Fruit fly (Drosophila melanogaster) whole organism, embryonic: ENCODE measurements around the gene CG13801.

Experiments used
- ATbp ChIP-seq: fragments of 200-800 bp; sonication (Bioruptor generic); optimal IDR thresholded peaks from 2 replicates; lab custom pipeline; 2017; ENCODE audit warnings: missing biosample characterization, mild to moderate bottlenecking, missing genetic modification characterization, missing genetic modification reagents
- Adf1 ChIP-seq: fragments of 200-800 bp; sonication (Bioruptor generic); IDR thresholded peaks from 2 replicates; pipeline ENCODE4 v1.3.6; 2022; ENCODE audit warnings: missing biosample characterization, missing genetic modification characterization
- CG10462 ChIP-seq: fragments of 200-800 bp; sonication (Bioruptor generic); optimal IDR thresholded peaks from 2 replicates; lab custom pipeline; 2016; ENCODE audit warnings: missing biosample characterization, missing genetic modification characterization
- CG13424 ChIP-seq: fragments of 200-800 bp; sonication (Bioruptor generic); optimal IDR thresholded peaks from 2 replicates; lab custom pipeline; 2019; ENCODE audit warnings: missing biosample characterization, mild to moderate bottlenecking, missing genetic modification characterization, moderate library complexity
- CG13775 ChIP-seq: fragments of 200-800 bp; sonication (Bioruptor generic); optimal IDR thresholded peaks from 3 replicates; lab custom pipeline; 2017; ENCODE audit warnings: missing biosample characterization, mild to moderate bottlenecking, missing genetic modification characterization
- CG14050 ChIP-seq: fragments of 200-800 bp; sonication (Bioruptor generic); IDR thresholded peaks from 3 replicates; pipeline ENCODE4 v1.3.6; 2022; ENCODE audit warnings: missing biosample characterization, missing genetic modification characterization
- CG1529 ChIP-seq: fragments of 200-800 bp; sonication (Bioruptor generic); optimal IDR thresholded peaks from 3 replicates; lab custom pipeline; 2018; ENCODE audit warnings: missing biosample characterization, missing genetic modification characterization
- CG15479 ChIP-seq: fragments of 200-800 bp; sonication (Bioruptor generic); optimal IDR thresholded peaks from 3 replicates; lab custom pipeline; 2019; ENCODE audit warnings: missing biosample characterization, mild to moderate bottlenecking, missing genetic modification characterization, moderate library complexity
- CG15601 ChIP-seq: fragments of 200-800 bp; sonication (Bioruptor generic); optimal IDR thresholded peaks from 3 replicates; lab custom pipeline; 2019; ENCODE audit warnings: missing biosample characterization, mild to moderate bottlenecking, missing genetic modification characterization, moderate library complexity
- CG17829 ChIP-seq: fragments of 200-800 bp; optimal IDR thresholded peaks from 2 replicates; lab custom pipeline; 2019; ENCODE audit warnings: missing biosample characterization, mild to moderate bottlenecking, missing genetic modification characterization, moderate library complexity
- CG18476 ChIP-seq: fragments of 200-800 bp; sonication (Bioruptor generic); optimal IDR thresholded peaks from 2 replicates; lab custom pipeline; 2016; ENCODE audit warnings: missing biosample characterization, mild to moderate bottlenecking, missing genetic modification characterization
- CG2129 ChIP-seq: fragments of 200-800 bp; sonication (Bioruptor generic); IDR thresholded peaks from 2 replicates; pipeline ENCODE4 v1.3.6; 2022; ENCODE audit warnings: missing biosample characterization, missing genetic modification characterization; ENCODE audit not compliant: partially characterized antibody
- CG2199 ChIP-seq: fragments of 200-800 bp; sonication (Bioruptor generic); IDR thresholded peaks from 3 replicates; pipeline ENCODE4 v1.3.6; 2022; ENCODE audit warnings: missing biosample characterization, missing genetic modification characterization
- CG2202 ChIP-seq: fragments of 200-800 bp; sonication (Bioruptor generic); optimal IDR thresholded peaks from 2 replicates; lab custom pipeline; 2018; ENCODE audit warnings: missing biosample characterization, mild to moderate bottlenecking, missing genetic modification characterization
- CG3281 ChIP-seq: fragments of 200-800 bp; sonication (Bioruptor generic); optimal IDR thresholded peaks from 3 replicates; lab custom pipeline; 2017; ENCODE audit warnings: missing biosample characterization, mild to moderate bottlenecking, missing genetic modification characterization
- CG33557 ChIP-seq: fragments of 200-800 bp; sonication (Bioruptor generic); optimal IDR thresholded peaks from 2 replicates; lab custom pipeline; 2019; ENCODE audit warnings: missing biosample characterization, mild to moderate bottlenecking, missing genetic modification characterization, moderate library complexity
- CG3847 ChIP-seq: fragments of 200-800 bp; sonication (Bioruptor generic); IDR thresholded peaks from 2 replicates; pipeline ENCODE4 v1.3.6; 2022; ENCODE audit warnings: missing biosample characterization, missing genetic modification characterization
- CG3995 ChIP-seq: fragments of 200-800 bp; sonication (Bioruptor generic); optimal IDR thresholded peaks from 3 replicates; lab custom pipeline; 2016; ENCODE audit warnings: missing biosample characterization, missing genetic modification characterization
- CG4424 ChIP-seq: fragments of 200-800 bp; sonication (Bioruptor generic); optimal IDR thresholded peaks from 3 replicates; lab custom pipeline; 2016; ENCODE audit warnings: missing biosample characterization, missing genetic modification characterization
- CG6175 ChIP-seq: fragments of 200-800 bp; sonication (Bioruptor generic); IDR thresholded peaks from 3 replicates; pipeline ENCODE4 v1.3.6; 2022; ENCODE audit warnings: missing biosample characterization, missing genetic modification characterization
- CG6272 ChIP-seq: fragments of 200-800 bp; sonication (Bioruptor generic); IDR thresholded peaks from 2 replicates; pipeline ENCODE4 v1.3.6; 2022; ENCODE audit warnings: missing biosample characterization, missing genetic modification characterization
- CG7745 ChIP-seq: fragments of 200-800 bp; sonication (Bioruptor generic); optimal IDR thresholded peaks from 2 replicates; lab custom pipeline; 2018; ENCODE audit warnings: missing biosample characterization, mild to moderate bottlenecking, missing genetic modification characterization, moderate library complexity
- Deaf1 ChIP-seq: fragments of 200-800 bp; optimal IDR thresholded peaks from 3 replicates; lab custom pipeline; 2019; ENCODE audit warnings: missing biosample characterization, mild to moderate bottlenecking, missing genetic modification characterization, moderate library complexity
- Ets65A ChIP-seq: fragments of 200-800 bp; sonication (Bioruptor generic); peaks from one replicate; lab custom pipeline; 2016; ENCODE audit warnings: missing biosample characterization, missing genetic modification characterization
- H15 ChIP-seq: fragments of 200-800 bp; sonication (Bioruptor generic); IDR thresholded peaks from 3 replicates; pipeline ENCODE4 v1.3.6; 2022; ENCODE audit warnings: missing biosample characterization, missing genetic modification characterization
- HLH3B ChIP-seq: fragments of 200-800 bp; sonication (Bioruptor generic); IDR thresholded peaks from 2 replicates; pipeline ENCODE4 v1.3.6; 2022; ENCODE audit warnings: missing biosample characterization, missing genetic modification characterization
- MESR4 ChIP-seq: fragments of 200-800 bp; sonication (Bioruptor generic); optimal IDR thresholded peaks from 2 replicates; lab custom pipeline; 2018; ENCODE audit warnings: missing biosample characterization, mild to moderate bottlenecking, missing genetic modification characterization, moderate library complexity
- Myb ChIP-seq: fragments of 200-800 bp; sonication (Bioruptor generic); optimal IDR thresholded peaks from 2 replicates; lab custom pipeline; 2016; ENCODE audit warnings: missing biosample characterization, missing genetic modification characterization
- Optix ChIP-seq: fragments of 200-800 bp; sonication (Bioruptor generic); IDR thresholded peaks from 3 replicates; pipeline ENCODE4 v1.3.6; 2022; ENCODE audit warnings: missing biosample characterization, missing genetic modification characterization
- Ptx1 ChIP-seq: fragments of 200-800 bp; sonication (Bioruptor generic); IDR thresholded peaks from 2 replicates; pipeline ENCODE4 v1.3.6; 2022; ENCODE audit warnings: missing biosample characterization, missing genetic modification characterization
- Sin3A ChIP-seq: fragments of >200 bp; optimal IDR thresholded peaks from 2 replicates; lab custom pipeline; 2018
- Ssrp ChIP-seq: fragments of 200-800 bp; sonication (Bioruptor generic); optimal IDR thresholded peaks from 2 replicates; lab custom pipeline; 2018; ENCODE audit warnings: missing biosample characterization, mild to moderate bottlenecking, missing genetic modification characterization, moderate library complexity
- YL-1 ChIP-seq: fragments of 200-800 bp; sonication (Bioruptor generic); optimal IDR thresholded peaks from 3 replicates; lab custom pipeline; 2017; ENCODE audit warnings: missing biosample characterization, mild to moderate bottlenecking, missing genetic modification characterization
- ac ChIP-seq: fragments of 200-800 bp; sonication (Bioruptor generic); optimal IDR thresholded peaks from 3 replicates; lab custom pipeline; 2017; ENCODE audit warnings: missing biosample characterization, mild to moderate bottlenecking, missing genetic modification characterization
- bbx ChIP-seq: fragments of 200-800 bp; sonication (Bioruptor generic); IDR thresholded peaks from 2 replicates; pipeline ENCODE4 v1.3.6; 2022; ENCODE audit warnings: missing biosample characterization, missing genetic modification characterization; ENCODE audit not compliant: partially characterized antibody
- croc ChIP-seq: fragments of 200-800 bp; sonication (Bioruptor generic); conservative IDR thresholded peaks from 3 replicates; pipeline ENCODE4 v1.3.6; 2022; ENCODE audit warnings: missing biosample characterization, missing genetic modification characterization
- gce ChIP-seq: fragments of 200-800 bp; sonication (Bioruptor generic); IDR thresholded peaks from 3 replicates; pipeline ENCODE4 v1.3.6; 2022; ENCODE audit warnings: missing biosample characterization, missing genetic modification characterization
- hb ChIP-seq: fragments of 200-800 bp; sonication (Bioruptor generic); IDR thresholded peaks from 3 replicates; pipeline ENCODE4 v1.3.6; 2022; ENCODE audit warnings: missing biosample characterization, missing genetic modification characterization; ENCODE audit not compliant: partially characterized antibody
- hth ChIP-seq: fragments of >200 bp; optimal IDR thresholded peaks from 2 replicates; lab custom pipeline; 2017; ENCODE audit warnings: inconsistent platforms
- lab ChIP-seq: fragments of 200-800 bp; sonication (Bioruptor generic); optimal IDR thresholded peaks from 3 replicates; lab custom pipeline; 2017; ENCODE audit warnings: missing biosample characterization, missing genetic modification characterization, mild to moderate bottlenecking, moderate library complexity, missing genetic modification reagents
- pita ChIP-seq: fragments of 200-800 bp; sonication (Bioruptor generic); optimal IDR thresholded peaks from 2 replicates; lab custom pipeline; 2017; ENCODE audit warnings: missing biosample characterization, mild to moderate bottlenecking, missing genetic modification characterization
- pnt ChIP-seq: fragments of 200-800 bp; sonication (Bioruptor generic); optimal IDR thresholded peaks from 3 replicates; lab custom pipeline; 2016; ENCODE audit warnings: missing biosample characterization, missing genetic modification characterization
- rib ChIP-seq: fragments of 200-800 bp; sonication (Bioruptor generic); IDR thresholded peaks from 2 replicates; pipeline ENCODE4 v1.3.6; 2022; ENCODE audit warnings: missing biosample characterization, missing genetic modification characterization
- row ChIP-seq: fragments of 200-800 bp; sonication (Bioruptor generic); IDR thresholded peaks from 3 replicates; pipeline ENCODE4 v1.3.6; 2022; ENCODE audit warnings: missing biosample characterization, missing genetic modification characterization
- sc ChIP-seq, 3 experiments: fragments of >200 bp in 2 of 3; fragments of 200-800 bp in 1 of 3; sonication (Bioruptor generic) in 1 of 3; optimal IDR thresholded peaks; 2 replicates in 2 of 3; 3 replicates in 1 of 3; lab custom pipeline; 2017; ENCODE audit warnings: mild to moderate bottlenecking in 1 of 3, missing biosample characterization in 1 of 3, missing genetic modification characterization in 1 of 3, missing genetic modification reagents in 1 of 3
- schlank ChIP-seq: fragments of 200-800 bp; sonication (Bioruptor generic); optimal IDR thresholded peaks from 2 replicates; lab custom pipeline; 2018; ENCODE audit warnings: missing biosample characterization, mild to moderate bottlenecking, missing genetic modification characterization
- seq ChIP-seq: fragments of 200-800 bp; sonication (Bioruptor generic); IDR thresholded peaks from 2 replicates; pipeline ENCODE4 v1.3.6; 2022; ENCODE audit warnings: missing biosample characterization, missing genetic modification characterization
- so ChIP-seq: fragments of 200-800 bp; sonication (Bioruptor generic); IDR thresholded peaks from 3 replicates; pipeline ENCODE4 v1.3.6; 2022; ENCODE audit warnings: missing biosample characterization, missing genetic modification characterization
- sqz ChIP-seq: fragments of 200-800 bp; sonication (Bioruptor generic); optimal IDR thresholded peaks from 3 replicates; lab custom pipeline; 2018; ENCODE audit warnings: missing biosample characterization, mild to moderate bottlenecking, missing genetic modification characterization
- stc ChIP-seq: fragments of 200-800 bp; sonication (Bioruptor generic); IDR thresholded peaks from 2 replicates; pipeline ENCODE4 v1.3.6; 2022; ENCODE audit warnings: missing biosample characterization, missing genetic modification characterization

The CG13801 gene

dm6 chr3L:2373421-2374043 lies 13.2 kb downstream of the CG13801 start, which contains the start of the genes mRpL23 and CG9004 (continued):
- TF ChIP-seq seq (GFP tag; lab: Robert Waterston, UW) = peak; percentile 99
- TF ChIP-seq CG6272 = peak; percentile 100
- peak; percentile 98 for TF ChIP-seq schlank (tag; lab: Kevin White, UChicago)
- no peak for TF ChIP-seq hb (GFP tag; lab: Robert Waterston, UW)
- peak; percentile 100 for TF ChIP-seq CG3847 (GFP tag; lab: Robert Waterston, UW)
- no peak for TF ChIP-seq sc (optimal IDR thresholded peaks at IDR 0.05; lab: Kevin White, UChicago)
- peak; percentile 98 for TF ChIP-seq sc (GFP tag; optimal IDR thresholded peaks at IDR 0.05; lab: Kevin White, UChicago)
- peak; percentile 95 for TF ChIP-seq ac (GFP tag; lab: Kevin White, UChicago)
- TF ChIP-seq Adf1 (GFP tag; lab: Robert Waterston, UW) = peak; percentile 97
- TF ChIP-seq CG10462 = peak; percentile 99
- TF ChIP-seq so = peak; percentile 99
- peak; percentile 96 for TF ChIP-seq CG33557 (GFP tag; lab: Kevin White, UChicago)
- TF ChIP-seq croc (GFP tag; lab: Robert Waterston, UW) = peak; percentile 99
- peak; percentile 82 for TF ChIP-seq MESR4
- peak; percentile 99 for TF ChIP-seq pnt (GFP tag; lab: Kevin White, UChicago)
- peak; percentile 99 for TF ChIP-seq lab (GFP tag; lab: Kevin White, UChicago)
- TF ChIP-seq YL-1 (GFP tag; lab: Kevin White, UChicago) = peak; percentile 98
- peak; percentile 99 for TF ChIP-seq CG14050
- TF ChIP-seq ATbp (GFP tag; lab: Kevin White, UChicago) = peak; percentile 98
- peak; percentile 99 for TF ChIP-seq CG6175
- TF ChIP-seq HLH3B (GFP tag; lab: Robert Waterston, UW) = peak; percentile 100
- TF ChIP-seq CG13775 (GFP tag; lab: Kevin White, UChicago) = peak; percentile 99
- peak; percentile 86 for TF ChIP-seq Deaf1 (tag; lab: Kevin White, UChicago)
- peak; percentile 99 for TF ChIP-seq Optix (GFP tag; lab: Robert Waterston, UW)
- peak; percentile 99 for TF ChIP-seq CG4424
- peak; percentile 100 for TF ChIP-seq Ets65A (GFP tag; lab: Kevin White, UChicago)
- no peak for TF ChIP-seq hth (lab: Kevin White, UChicago)
- TF ChIP-seq CG3995 (GFP tag; lab: Kevin White, UChicago) = peak; percentile 89
- peak; percentile 97 for TF ChIP-seq CG1529 (GFP tag; lab: Kevin White, UChicago)
- TF ChIP-seq sqz (GFP tag; lab: Kevin White, UChicago) = peak; percentile 97
- peak; percentile 97 for TF ChIP-seq CG15601 (tag; lab: Kevin White, UChicago)
- peak; percentile 71 for TF ChIP-seq Sin3A (lab: Kevin White, UChicago)
- no peak for TF ChIP-seq CG2129 (GFP tag; lab: Robert Waterston, UW)
- peak; percentile 98 for TF ChIP-seq CG3281 (GFP tag; lab: Kevin White, UChicago)
- TF ChIP-seq pita (GFP tag; lab: Kevin White, UChicago) = no peak
- TF ChIP-seq gce (GFP tag; lab: Robert Waterston, UW) = peak; percentile 99
- peak; percentile 98 for TF ChIP-seq CG2202 (tag; lab: Kevin White, UChicago)
- no peak for TF ChIP-seq bbx (GFP tag; lab: Robert Waterston, UW)
- peak; percentile 70 for TF ChIP-seq CG15479 (GFP tag; lab: Kevin White, UChicago)
- peak; percentile 99 for TF ChIP-seq CG2199 (GFP tag; lab: Robert Waterston, UW)
- TF ChIP-seq CG7745 = peak; percentile 65
- peak; percentile 99 for TF ChIP-seq CG13424
- peak; percentile 99 for TF ChIP-seq CG18476 (GFP tag; lab: Kevin White, UChicago)
- peak; percentile 100 for TF ChIP-seq Ptx1
- TF ChIP-seq row = peak; percentile 100
- peak; percentile 100 for TF ChIP-seq rib
- peak; percentile 99 for TF ChIP-seq stc
- TF ChIP-seq Ssrp (tag; lab: Kevin White, UChicago) = peak; percentile 99
- peak; percentile 100 for TF ChIP-seq H15 (GFP tag; lab: Robert Waterston, UW)
- peak; percentile 99 for TF ChIP-seq CG17829 (tag; lab: Kevin White, UChicago)
- peak; percentile 91 for TF ChIP-seq Myb (GFP tag; lab: Kevin White, UChicago)
